Worm (Caenorhabditis elegans): ENCODE results near the gene F44D12.2.

DNA sequence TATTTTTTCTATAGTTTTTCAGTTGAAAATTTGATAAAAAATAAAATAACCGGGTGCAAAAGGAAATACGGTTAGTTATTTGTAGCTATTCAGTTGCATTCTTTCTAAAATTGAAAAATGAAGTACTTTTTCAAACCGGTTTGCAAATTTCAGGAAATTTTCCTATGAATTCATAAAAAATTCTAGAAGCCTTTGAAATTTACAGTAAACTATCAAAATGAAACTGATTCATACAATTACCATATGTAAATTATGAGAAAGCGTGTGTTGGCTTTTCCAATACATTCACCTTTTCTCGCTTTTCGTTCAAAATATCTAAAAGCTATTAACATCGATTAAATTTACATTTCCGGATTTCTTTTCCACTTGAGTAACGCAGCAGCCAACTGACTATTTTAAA is 556 bp downstream of the F44D12.2 start, which contains the start of gene ent-7:
- TF ChIP-seq unc-55 (GFP tag; optimal IDR thresholded peaks at IDR 0.05) (no peak), lin-13 (GFP tag; optimal IDR thresholded peaks at IDR 0.05) (no peak), zag-1 (tag; optimal IDR thresholded peaks at IDR 0.05) (no peak), nhr-6 (tag; optimal IDR thresholded peaks at IDR 0.05) (no peak), crh-2 (tag; optimal IDR thresholded peaks at IDR 0.05) (no peak), nhr-12 (tag; optimal IDR thresholded peaks at IDR 0.05) (no peak), ztf-4 (tag; optimal IDR thresholded peaks at IDR 0.05) (no peak), nhr-77 (tag; optimal IDR thresholded peaks at IDR 0.05) (no peak), nhr-237 (tag; optimal IDR thresholded peaks at IDR 0.05) (no peak), ceh-16 (tag; optimal IDR thresholded peaks at IDR 0.05) (no peak), lsy-2 (tag; optimal IDR thresholded peaks at IDR 0.05) (no peak)

Measured in whole organism, L2 larva.